Worm (Caenorhabditis elegans) whole organism, L3 larva: ENCODE results near the gene set-19.

Experiments used
- zag-1 ChIP-seq: fragments of 150-350 bp; optimal IDR thresholded peaks from 2 replicates; lab custom pipeline; 2014; ENCODE audit warnings: missing biosample characterization, missing genetic modification characterization
- ztf-11 ChIP-seq: fragments of 150-350 bp; optimal IDR thresholded peaks from 2 replicates; lab custom pipeline; 2014; ENCODE audit warnings: missing biosample characterization, missing genetic modification characterization

ce11 chrX:5720124-5720523 is 40.1 kb upstream of the set-19 start, which contains the start of gene C41G11.1:
- no peak for TF ChIP-seq zag-1
- no peak for TF ChIP-seq ztf-11
